Worm (Caenorhabditis elegans): Measurements from ENCODE around the gene T19D2.3.

T19D2.3 gene

ce11 chrX:3970786-3971185, 31.7 kb downstream of the T19D2.3 start:
- no peak for TF ChIP-seq fos-1 (tag; optimal IDR thresholded peaks at IDR 0.05)
- TF ChIP-seq nhr-10 (tag; optimal IDR thresholded peaks at IDR 0.05): no peak
- no peak for TF ChIP-seq blmp-1 (tag; optimal IDR thresholded peaks at IDR 0.05; ENCODE audit: insufficient read depth)
- no peak for TF ChIP-seq F13H6.1 (tag; optimal IDR thresholded peaks at IDR 0.05)
- no peak for TF ChIP-seq elt-3 (tag; optimal IDR thresholded peaks at IDR 0.05)
- no peak for TF ChIP-seq nhr-23 (tag; optimal IDR thresholded peaks at IDR 0.05)
- TF ChIP-seq unc-39 (tag; optimal IDR thresholded peaks at IDR 0.05): no peak
- TF ChIP-seq skn-1 (tag; optimal IDR thresholded peaks at IDR 0.05): no peak
- TF ChIP-seq elt-1 (tag; optimal IDR thresholded peaks at IDR 0.05): no peak
- no peak for TF ChIP-seq aly-2 (tag; optimal IDR thresholded peaks at IDR 0.05)
- TF ChIP-seq nhr-77 (tag; optimal IDR thresholded peaks at IDR 0.05): no peak
- no peak for TF ChIP-seq ceh-16 (tag; optimal IDR thresholded peaks at IDR 0.05)
- TF ChIP-seq crh-2 (tag; optimal IDR thresholded peaks at IDR 0.05): no peak
- no peak for TF ChIP-seq nhr-237 (tag; optimal IDR thresholded peaks at IDR 0.05)
- no peak for TF ChIP-seq ama-1 (optimal IDR thresholded peaks at IDR 0.05)
- TF ChIP-seq alr-1 (tag; optimal IDR thresholded peaks at IDR 0.05): no peak
- TF ChIP-seq nhr-11 (tag; optimal IDR thresholded peaks at IDR 0.05): no peak
- TF ChIP-seq lin-11 (tag; optimal IDR thresholded peaks at IDR 0.05): no peak
- TF ChIP-seq sma-3 (GFP tag; optimal IDR thresholded peaks at IDR 0.05): no peak

ce11 chrX:3973534-3973933, 34.5 kb downstream of the T19D2.3 start, which contains the start of gene C16B8.4:
C16B8.4 (minus strand) TSS chrX:3973634.
- TF ChIP-seq nhr-10 (tag; optimal IDR thresholded peaks at IDR 0.05) (no peak), C34F6.9 (tag; optimal IDR thresholded peaks at IDR 0.05) (no peak)

- TF ChIP-seq nhr-21 (tag; optimal IDR thresholded peaks at IDR 0.05) (no peak), ztf-11 (tag; optimal IDR thresholded peaks at IDR 0.05) (no peak), peb-1 (tag; optimal IDR thresholded peaks at IDR 0.05) (no peak), ztf-4 (tag; optimal IDR thresholded peaks at IDR 0.05) (no peak)
Observed at ce11 chrX:3974160-3974559, 35.1 kb downstream of the T19D2.3 start.

ce11 chrX:3976755-3977154, 37.7 kb downstream of the T19D2.3 start:
- TF ChIP-seq sma-3 (GFP tag; optimal IDR thresholded peaks at IDR 0.05): no peak
- TF ChIP-seq nhr-129 (tag; optimal IDR thresholded peaks at IDR 0.05): no peak
- no peak for TF ChIP-seq mdl-1 (tag; optimal IDR thresholded peaks at IDR 0.05)
- no peak for TF ChIP-seq nhr-12 (tag; optimal IDR thresholded peaks at IDR 0.05)
- TF ChIP-seq R02D3.7 (tag; optimal IDR thresholded peaks at IDR 0.05): no peak
- no peak for TF ChIP-seq lsy-2 (tag; optimal IDR thresholded peaks at IDR 0.05)
- TF ChIP-seq ceh-16 (tag; optimal IDR thresholded peaks at IDR 0.05): no peak
- TF ChIP-seq mbf-1 (tag; optimal IDR thresholded peaks at IDR 0.05): no peak

- no peak for TF ChIP-seq ztf-4 (tag; optimal IDR thresholded peaks at IDR 0.05)
- TF ChIP-seq peb-1 (tag; optimal IDR thresholded peaks at IDR 0.05): no peak
- no peak for TF ChIP-seq nhr-25 (tag; optimal IDR thresholded peaks at IDR 0.05)
- no peak for TF ChIP-seq nhr-11 (tag; optimal IDR thresholded peaks at IDR 0.05)
- TF ChIP-seq C34F6.9 (tag; optimal IDR thresholded peaks at IDR 0.05): no peak
- no peak for TF ChIP-seq snpc-4 (tag; optimal IDR thresholded peaks at IDR 0.05)
- TF ChIP-seq lin-13 (GFP tag; optimal IDR thresholded peaks at IDR 0.05): no peak
- TF ChIP-seq elt-1 (tag; optimal IDR thresholded peaks at IDR 0.05): no peak
- TF ChIP-seq sem-4 (tag; optimal IDR thresholded peaks at IDR 0.05): no peak
- TF ChIP-seq unc-39 (tag; optimal IDR thresholded peaks at IDR 0.05): no peak
- no peak for TF ChIP-seq unc-62 (GFP tag; optimal IDR thresholded peaks at IDR 0.05)
- no peak for TF ChIP-seq skn-1 (tag; optimal IDR thresholded peaks at IDR 0.05)
- TF ChIP-seq R02D3.7 (tag; optimal IDR thresholded peaks at IDR 0.05): no peak
- no peak for TF ChIP-seq ceh-16 (tag; optimal IDR thresholded peaks at IDR 0.05)
- TF ChIP-seq F13H6.1 (tag; optimal IDR thresholded peaks at IDR 0.05): no peak
- TF ChIP-seq blmp-1 (tag; optimal IDR thresholded peaks at IDR 0.05; ENCODE audit: insufficient read depth): no peak
Observed at ce11 chrX:3977271-3977670, 38.2 kb downstream of the T19D2.3 start.

- no peak for TF ChIP-seq aly-2 (tag; optimal IDR thresholded peaks at IDR 0.05)
- no peak for TF ChIP-seq unc-62 (GFP tag; optimal IDR thresholded peaks at IDR 0.05)
- no peak for TF ChIP-seq peb-1 (tag; optimal IDR thresholded peaks at IDR 0.05)
- TF ChIP-seq nhr-25 (tag; optimal IDR thresholded peaks at IDR 0.05): no peak
- no peak for TF ChIP-seq unc-55 (GFP tag; optimal IDR thresholded peaks at IDR 0.05)
- no peak for TF ChIP-seq elt-1 (tag; optimal IDR thresholded peaks at IDR 0.05)
- no peak for TF ChIP-seq ztf-1 (GFP tag; conservative IDR thresholded peaks at IDR 0.05)
- TF ChIP-seq nhr-23 (tag; optimal IDR thresholded peaks at IDR 0.05): no peak
- TF ChIP-seq mdl-1 (tag; optimal IDR thresholded peaks at IDR 0.05): no peak
- TF ChIP-seq nhr-129 (tag; optimal IDR thresholded peaks at IDR 0.05): no peak
- TF ChIP-seq sma-3 (GFP tag; optimal IDR thresholded peaks at IDR 0.05): no peak
- TF ChIP-seq lin-13 (GFP tag; optimal IDR thresholded peaks at IDR 0.05): no peak
Observed at ce11 chrX:3979146-3979545, 40.1 kb downstream of the T19D2.3 start.
